Comparison of ENCODE assay signal across 2 fruit fly cellular contexts in genomic region chrX:7323649-7324511, dm6.
TF ChIP-seq lines count a peak whose summit lies in the region.

TSS of gene Atg5 (minus strand) at chrX:7323770.
TSS of gene Dok (plus strand) at chrX:7324214.

TF ChIP-seq in whole organism, adult, 20 proteins besides CTCF, POLR2A, EP300 and RAD21 (continued from another document):
- TF ChIP-seq Crg-1 (GFP tag; optimal IDR thresholded peaks at IDR 0.05; lab: Kevin White, UChicago) = peak; percentile 3
TF ChIP-seq in whole organism, adult: peak in this region for 6.

TF ChIP-seq in whole organism, embryonic, 481 proteins besides CTCF, POLR2A, EP300 and RAD21 (continued from another document and continues in another):
- TF ChIP-seq CG12659 (GFP tag; optimal IDR thresholded peaks at IDR 0.05; lab: Kevin White, UChicago) = peak; percentile 39
- TF ChIP-seq trem (tag; optimal IDR thresholded peaks at IDR 0.05; lab: Kevin White, UChicago) = peak; percentile 54
- peak; percentile 53 for TF ChIP-seq Sry-β (GFP tag; optimal IDR thresholded peaks at IDR 0.05; lab: Kevin White, UChicago)
- peak; percentile 16; the same call in 1 of the 2 replicates for TF ChIP-seq nerfin-2 (GFP tag; IDR thresholded peaks at IDR 0.05; lab: Robert Waterston, UW; ENCODE audit: partially characterized antibody)
- TF ChIP-seq CoRest (tag; optimal IDR thresholded peaks at IDR 0.05; lab: Kevin White, UChicago) = peak; percentile 59
- 0 out of 2 replicates have a peak, but pooled peaks have one; percentile 29 for TF ChIP-seq CG4404 (GFP tag; IDR thresholded peaks at IDR 0.05; lab: Robert Waterston, UW)
- peak; percentile 70 for TF ChIP-seq CG9932 (GFP tag; IDR thresholded peaks at IDR 0.05; lab: Robert Waterston, UW)
- peak; percentile 23 for TF ChIP-seq CG9797 (GFP tag; optimal IDR thresholded peaks at IDR 0.05; lab: Kevin White, UChicago)
- peak; percentile 64 for TF ChIP-seq CG17361 (GFP tag; IDR thresholded peaks at IDR 0.05; lab: Robert Waterston, UW)
- peak; percentile 31 for TF ChIP-seq Chrac-16 (GFP tag; optimal IDR thresholded peaks at IDR 0.05; lab: Kevin White, UChicago)
- no peak for TF ChIP-seq cad (GFP tag; optimal IDR thresholded peaks at IDR 0.05; lab: Kevin White, UChicago)
- peak; percentile 46; the same call in 1 of the 3 replicates for TF ChIP-seq CG11456 (GFP tag; IDR thresholded peaks at IDR 0.05; lab: Robert Waterston, UW)
- TF ChIP-seq Ptx1 (GFP tag; IDR thresholded peaks at IDR 0.05; lab: Robert Waterston, UW) = peak; percentile 52
- TF ChIP-seq en (GFP tag; optimal IDR thresholded peaks at IDR 0.05; lab: Kevin White, UChicago) = no peak
- peak; percentile 63 for TF ChIP-seq gem (tag; optimal IDR thresholded peaks at IDR 0.05; lab: Kevin White, UChicago)
- peak; percentile 68 for TF ChIP-seq CG13287 (GFP tag; IDR thresholded peaks at IDR 0.05; lab: Robert Waterston, UW; ENCODE audit: partially characterized antibody)
- no peak for TF ChIP-seq pfk (GFP tag; optimal IDR thresholded peaks at IDR 0.05; lab: Kevin White, UChicago)
- peak; percentile 67 for TF ChIP-seq CG6791 (GFP tag; IDR thresholded peaks at IDR 0.05; lab: Robert Waterston, UW; ENCODE audit: partially characterized antibody)
- peak; percentile 72 for TF ChIP-seq slbo (GFP tag; IDR thresholded peaks at IDR 0.05; lab: Robert Waterston, UW)
- TF ChIP-seq odd (GFP tag; optimal IDR thresholded peaks at IDR 0.05; lab: Kevin White, UChicago) = no peak
- TF ChIP-seq inv (GFP tag; IDR thresholded peaks at IDR 0.05; lab: Robert Waterston, UW; ENCODE audit: partially characterized antibody) = peak; percentile 56; the same call in 1 of the 2 replicates
- TF ChIP-seq CG30403 (GFP tag; optimal IDR thresholded peaks at IDR 0.05; lab: Kevin White, UChicago) = peak; percentile 52
- peak; percentile 72 for TF ChIP-seq CG16813 (GFP tag; IDR thresholded peaks at IDR 0.05; lab: Robert Waterston, UW; ENCODE audit: partially characterized antibody)
- TF ChIP-seq unc-4 (GFP tag; IDR thresholded peaks at IDR 0.05; lab: Robert Waterston, UW; ENCODE audit: partially characterized antibody) = peak; percentile 62
- TF ChIP-seq HLH4C (GFP tag; IDR thresholded peaks at IDR 0.05; lab: Robert Waterston, UW; ENCODE audit: partially characterized antibody) = peak; percentile 64
- no peak for TF ChIP-seq C15 (GFP tag; IDR thresholded peaks at IDR 0.05; lab: Robert Waterston, UW)
- peak; percentile 97 for TF ChIP-seq CG2116 (GFP tag; optimal IDR thresholded peaks at IDR 0.05; lab: Kevin White, UChicago)
- peak; percentile 32; the same call in 1 of the 2 replicates for TF ChIP-seq CG17328 (GFP tag; IDR thresholded peaks at IDR 0.05; lab: Robert Waterston, UW)
- peak; percentile 12 for TF ChIP-seq tin (GFP tag; optimal IDR thresholded peaks at IDR 0.05; lab: Kevin White, UChicago)
- TF ChIP-seq Ets65A (GFP tag; lab: Kevin White, UChicago) = peak; percentile 94
- peak; percentile 55 for TF ChIP-seq Xbp1 (GFP tag; optimal IDR thresholded peaks at IDR 0.05; lab: Kevin White, UChicago)
- TF ChIP-seq HLH54F (GFP tag; optimal IDR thresholded peaks at IDR 0.05; lab: Kevin White, UChicago) = peak; percentile 26
- peak; percentile 64; the same call in 1 of the 2 replicates for TF ChIP-seq Rfx (GFP tag; IDR thresholded peaks at IDR 0.05; lab: Robert Waterston, UW)
- TF ChIP-seq CG8944 (GFP tag; optimal IDR thresholded peaks at IDR 0.05; lab: Kevin White, UChicago) = peak; percentile 27
- peak; percentile 23 for TF ChIP-seq grau (tag; optimal IDR thresholded peaks at IDR 0.05; lab: Kevin White, UChicago)
- TF ChIP-seq CG4820 (GFP tag; optimal IDR thresholded peaks at IDR 0.05; lab: Kevin White, UChicago) = peak; percentile 10
- 0 out of 3 replicates have a peak, but pooled peaks have one; percentile 26 for TF ChIP-seq mld (GFP tag; IDR thresholded peaks at IDR 0.05; lab: Robert Waterston, UW; ENCODE audit: partially characterized antibody)
- no peak for TF ChIP-seq CG8290 (GFP tag; optimal IDR thresholded peaks at IDR 0.05; lab: Kevin White, UChicago)
- TF ChIP-seq CG8290 (tag; optimal IDR thresholded peaks at IDR 0.05; lab: Kevin White, UChicago) = peak in 1 of 2 experiments; percentile 70
- 0 out of 2 replicates have a peak, but pooled peaks have one; percentile 18 for TF ChIP-seq CG1024 (GFP tag; IDR thresholded peaks at IDR 0.05; lab: Robert Waterston, UW)
- TF ChIP-seq CG7963 (GFP tag; IDR thresholded peaks at IDR 0.05; lab: Robert Waterston, UW; ENCODE audit: partially characterized antibody) = peak; percentile 42; the same call in 2 of the 3 replicates
- TF ChIP-seq zfh1 (GFP tag; IDR thresholded peaks at IDR 0.05; lab: Robert Waterston, UW) = peak; percentile 16; the same call in 1 of the 3 replicates
- peak; percentile 54 for TF ChIP-seq hbn (GFP tag; IDR thresholded peaks at IDR 0.05; lab: Robert Waterston, UW; ENCODE audit: partially characterized antibody)
- TF ChIP-seq D (optimal IDR thresholded peaks at IDR 0.05; lab: Kevin White, UChicago) = no peak
- no peak for TF ChIP-seq D (GFP tag; optimal IDR thresholded peaks at IDR 0.05; lab: Kevin White, UChicago)
- peak; percentile 57 for TF ChIP-seq phol (tag; optimal IDR thresholded peaks at IDR 0.05; lab: Kevin White, UChicago)
- peak; percentile 77 for TF ChIP-seq row (GFP tag; IDR thresholded peaks at IDR 0.05; lab: Robert Waterston, UW)
- TF ChIP-seq MESR4 (GFP tag; optimal IDR thresholded peaks at IDR 0.05; lab: Kevin White, UChicago) = peak; percentile 83
- TF ChIP-seq Med (GFP tag; lab: Kevin White, UChicago) = peak; percentile 67
- TF ChIP-seq E2f2 (GFP tag; IDR thresholded peaks at IDR 0.05; lab: Robert Waterston, UW) = peak; percentile 32; the same call in 1 of the 2 replicates
- peak; percentile 49; the same call in 1 of the 2 replicates for TF ChIP-seq CG6272 (GFP tag; IDR thresholded peaks at IDR 0.05; lab: Robert Waterston, UW)
- 0 out of 2 replicates have a peak, but pooled peaks have one; percentile 26 for TF ChIP-seq NFAT (GFP tag; IDR thresholded peaks at IDR 0.05; lab: Robert Waterston, UW)
- peak; percentile 2 for TF ChIP-seq Meics (GFP tag; optimal IDR thresholded peaks at IDR 0.05; lab: Kevin White, UChicago)
- TF ChIP-seq CG12744 (GFP tag; optimal IDR thresholded peaks at IDR 0.05; lab: Kevin White, UChicago) = no peak
- peak; percentile 88 for TF ChIP-seq Sry-δ (GFP tag; optimal IDR thresholded peaks at IDR 0.05; lab: Kevin White, UChicago)
- TF ChIP-seq Sox102F (GFP tag; optimal IDR thresholded peaks at IDR 0.05; lab: Kevin White, UChicago) = peak; percentile 36
- peak; percentile 28 for TF ChIP-seq gfzf (GFP tag; optimal IDR thresholded peaks at IDR 0.05; lab: Kevin White, UChicago)
- TF ChIP-seq Ets97D (GFP tag; optimal IDR thresholded peaks at IDR 0.05; lab: Kevin White, UChicago) = peak; percentile 17
- TF ChIP-seq her (GFP tag; optimal IDR thresholded peaks at IDR 0.05; lab: Kevin White, UChicago) = peak; percentile 70
- TF ChIP-seq tx (GFP tag; optimal IDR thresholded peaks at IDR 0.05; lab: Kevin White, UChicago) = peak; percentile 2
- TF ChIP-seq CG2889 (GFP tag; IDR thresholded peaks at IDR 0.05; lab: Robert Waterston, UW) = no peak
- TF ChIP-seq CG30020 (tag; optimal IDR thresholded peaks at IDR 0.05; lab: Kevin White, UChicago) = peak; percentile 2
- peak; percentile 45 for TF ChIP-seq CG11504 (tag; optimal IDR thresholded peaks at IDR 0.05; lab: Kevin White, UChicago)
- TF ChIP-seq stwl (tag; optimal IDR thresholded peaks at IDR 0.05; lab: Kevin White, UChicago) = peak; percentile 78
- peak; percentile 55 for TF ChIP-seq CG42726 (GFP tag; IDR thresholded peaks at IDR 0.05; lab: Robert Waterston, UW; ENCODE audit: partially characterized antibody)
- TF ChIP-seq CG4424 (GFP tag; optimal IDR thresholded peaks at IDR 0.05; lab: Kevin White, UChicago) = peak; percentile 26
- TF ChIP-seq CG17912 (GFP tag; optimal IDR thresholded peaks at IDR 0.05; lab: Kevin White, UChicago) = no peak
- peak; percentile 38 for TF ChIP-seq Asciz (GFP tag; optimal IDR thresholded peaks at IDR 0.05; lab: Kevin White, UChicago)
- TF ChIP-seq CG8281 (tag; optimal IDR thresholded peaks at IDR 0.05; lab: Kevin White, UChicago) = no peak
- peak; percentile 14; the same call in 1 of the 2 replicates for TF ChIP-seq CG10366 (GFP tag; IDR thresholded peaks at IDR 0.05; lab: Robert Waterston, UW)
- no peak for TF ChIP-seq salm (tag; optimal IDR thresholded peaks at IDR 0.05; lab: Kevin White, UChicago)
- TF ChIP-seq CG14860 (GFP tag; IDR thresholded peaks at IDR 0.05; lab: Robert Waterston, UW; ENCODE audit: partially characterized antibody) = 0 out of 3 replicates have a peak, but pooled peaks have one; percentile 53
- no peak for TF ChIP-seq dati (GFP tag; IDR thresholded peaks at IDR 0.05; lab: Robert Waterston, UW)
- peak; percentile 20 for TF ChIP-seq CG2678 (tag; optimal IDR thresholded peaks at IDR 0.05; lab: Kevin White, UChicago)
- TF ChIP-seq tll (GFP tag; optimal IDR thresholded peaks at IDR 0.05; lab: Kevin White, UChicago) = no peak
- TF ChIP-seq CG3726 (GFP tag; IDR thresholded peaks at IDR 0.05; lab: Robert Waterston, UW) = no peak
- TF ChIP-seq CG13424 (tag; optimal IDR thresholded peaks at IDR 0.05; lab: Kevin White, UChicago) = peak; percentile 44
- TF ChIP-seq CG9609 (GFP tag; optimal IDR thresholded peaks at IDR 0.05; lab: Kevin White, UChicago) = peak; percentile 33
- no peak for TF ChIP-seq CG11247 (GFP tag; IDR thresholded peaks at IDR 0.05; lab: Robert Waterston, UW)
- TF ChIP-seq CG33213 (GFP tag; optimal IDR thresholded peaks at IDR 0.05; lab: Kevin White, UChicago) = peak; percentile 29
- TF ChIP-seq seq (GFP tag; IDR thresholded peaks at IDR 0.05; lab: Robert Waterston, UW) = no peak
- peak; percentile 65 for TF ChIP-seq Hmr (GFP tag; optimal IDR thresholded peaks at IDR 0.05; lab: Kevin White, UChicago)
- no peak for TF ChIP-seq pan (optimal IDR thresholded peaks at IDR 0.05; lab: Kevin White, UChicago)
- TF ChIP-seq pan (GFP tag; optimal IDR thresholded peaks at IDR 0.05 in 1 of 2, IDR thresholded peaks at IDR 0.05 in 1 of 2) = no peak
- TF ChIP-seq pzg (GFP tag; optimal IDR thresholded peaks at IDR 0.05; lab: Kevin White, UChicago) = peak; percentile 74
- TF ChIP-seq Hr3 (GFP tag; optimal IDR thresholded peaks at IDR 0.05; lab: Kevin White, UChicago) = peak; percentile 40
- peak; percentile 18 for TF ChIP-seq CG12942 (GFP tag; optimal IDR thresholded peaks at IDR 0.05; lab: Kevin White, UChicago)
- peak; percentile 67 for TF ChIP-seq Dref (GFP tag; IDR thresholded peaks at IDR 0.05; lab: Robert Waterston, UW)
- TF ChIP-seq Abd-B (GFP tag; optimal IDR thresholded peaks at IDR 0.05; lab: Kevin White, UChicago) = peak; percentile 37
- TF ChIP-seq knrl (GFP tag; IDR thresholded peaks at IDR 0.05; lab: Robert Waterston, UW; ENCODE audit: partially characterized antibody) = peak; percentile 69
- TF ChIP-seq ssp (GFP tag; IDR thresholded peaks at IDR 0.05; lab: Robert Waterston, UW) = peak; percentile 38; the same call in 1 of the 2 replicates
- no peak for TF ChIP-seq Eip74EF (GFP tag; optimal IDR thresholded peaks at IDR 0.05; lab: Kevin White, UChicago)
- TF ChIP-seq nom (GFP tag; optimal IDR thresholded peaks at IDR 0.05; lab: Kevin White, UChicago) = peak; percentile 17
- no peak for TF ChIP-seq br (optimal IDR thresholded peaks at IDR 0.05; lab: Kevin White, UChicago)
- peak; percentile 59 for TF ChIP-seq nmo (GFP tag; optimal IDR thresholded peaks at IDR 0.05; lab: Kevin White, UChicago)
- peak; percentile 6 for TF ChIP-seq HmgZ (tag; optimal IDR thresholded peaks at IDR 0.05; lab: Kevin White, UChicago)
- peak; percentile 29 for TF ChIP-seq Antp (GFP tag; optimal IDR thresholded peaks at IDR 0.05; lab: Kevin White, UChicago)
- no peak for TF ChIP-seq al (GFP tag; IDR thresholded peaks at IDR 0.05; lab: Robert Waterston, UW)
- TF ChIP-seq dpn (GFP tag; optimal IDR thresholded peaks at IDR 0.05; lab: Kevin White, UChicago) = peak in 1 of 2 experiments; percentile 44
- peak; percentile 34; the same call in 1 of the 2 replicates for TF ChIP-seq sna (GFP tag; IDR thresholded peaks at IDR 0.05; lab: Robert Waterston, UW; ENCODE audit: partially characterized antibody)
- TF ChIP-seq zfh2 (GFP tag; optimal IDR thresholded peaks at IDR 0.05; lab: Kevin White, UChicago) = peak; percentile 66
- TF ChIP-seq Tbp (GFP tag; optimal IDR thresholded peaks at IDR 0.05; lab: Kevin White, UChicago) = no peak
- TF ChIP-seq Dad (GFP tag; optimal IDR thresholded peaks at IDR 0.05; lab: Kevin White, UChicago) = no peak
- peak; percentile 23 for TF ChIP-seq CG10267 (tag; optimal IDR thresholded peaks at IDR 0.05; lab: Kevin White, UChicago)
- TF ChIP-seq CG18262 (tag; optimal IDR thresholded peaks at IDR 0.05; lab: Kevin White, UChicago) = peak; percentile 18
- 0 out of 2 replicates have a peak, but pooled peaks have one; percentile 16 for TF ChIP-seq CG32772 (GFP tag; IDR thresholded peaks at IDR 0.05; lab: Robert Waterston, UW)
- no peak for TF ChIP-seq tgo (GFP tag; IDR thresholded peaks at IDR 0.05; lab: Robert Waterston, UW)
- peak; percentile 19 for TF ChIP-seq bcd (GFP tag; optimal IDR thresholded peaks at IDR 0.05; lab: Kevin White, UChicago)
- peak; percentile 56 for TF ChIP-seq CG13775 (GFP tag; optimal IDR thresholded peaks at IDR 0.05; lab: Kevin White, UChicago)
- TF ChIP-seq CG17359 (tag; optimal IDR thresholded peaks at IDR 0.05; lab: Kevin White, UChicago) = peak; percentile 16
- TF ChIP-seq Elba2 (GFP tag; optimal IDR thresholded peaks at IDR 0.05; lab: Kevin White, UChicago) = peak; percentile 91
- TF ChIP-seq sens (GFP tag; lab: Kevin White, UChicago) = peak; percentile 26
- TF ChIP-seq Dp (GFP tag; optimal IDR thresholded peaks at IDR 0.05; lab: Kevin White, UChicago) = peak; percentile 44
- peak; percentile 1 for TF ChIP-seq CG7839 (tag; optimal IDR thresholded peaks at IDR 0.05; lab: Kevin White, UChicago)
- TF ChIP-seq CG12391 (tag; optimal IDR thresholded peaks at IDR 0.05; lab: Kevin White, UChicago) = peak; percentile 68
- peak; percentile 67 for TF ChIP-seq Bgb (GFP tag; IDR thresholded peaks at IDR 0.05; lab: Robert Waterston, UW; ENCODE audit: partially characterized antibody)
- TF ChIP-seq ken (GFP tag; IDR thresholded peaks at IDR 0.05; lab: Robert Waterston, UW) = 0 out of 3 replicates have a peak, but pooled peaks have one; percentile 23
- peak; percentile 31 for TF ChIP-seq lab (GFP tag; optimal IDR thresholded peaks at IDR 0.05; lab: Kevin White, UChicago)
- peak; percentile 21 for TF ChIP-seq CG15696 (tag; optimal IDR thresholded peaks at IDR 0.05; lab: Kevin White, UChicago)
- no peak for TF ChIP-seq CG6254 (GFP tag; optimal IDR thresholded peaks at IDR 0.05; lab: Kevin White, UChicago)
- TF ChIP-seq GATAe (GFP tag; conservative IDR thresholded peaks at IDR 0.05; lab: Robert Waterston, UW) = 0 out of 2 replicates have a peak, but pooled peaks have one; percentile 12
- TF ChIP-seq CG2120 (GFP tag; optimal IDR thresholded peaks at IDR 0.05; lab: Kevin White, UChicago) = peak; percentile 60
- TF ChIP-seq CHES-1-like (GFP tag; optimal IDR thresholded peaks at IDR 0.05; lab: Kevin White, UChicago) = no peak
